Worm (Caenorhabditis elegans) whole organism, L3 larva: ENCODE data around the gene T02H6.11.

Experiments
- R02D3.7 ChIP-seq: fragments of 150-350 bp; optimal IDR thresholded peaks from 2 replicates; lab custom pipeline; 2014; ENCODE audit warnings: missing biosample characterization, missing genetic modification characterization
- ama-1 ChIP-seq: fragments of 150-350 bp; optimal IDR thresholded peaks from 2 replicates; lab custom pipeline; 2018
- fkh-10 ChIP-seq: sonication (generic microtip); optimal IDR thresholded peaks from 2 replicates; lab custom pipeline; 2017; ENCODE audit warnings: missing biosample characterization, missing genetic modification reagents, missing genetic modification characterization
- mml-1 ChIP-seq: fragments of 150-350 bp; sonication (generic microtip); optimal IDR thresholded peaks from 3 replicates; lab custom pipeline; 2014; ENCODE audit warnings: missing biosample characterization, missing genetic modification characterization
- nhr-28 ChIP-seq: fragments of 150-350 bp; optimal IDR thresholded peaks from 2 replicates; lab custom pipeline; 2014; ENCODE audit warnings: missing biosample characterization, missing genetic modification characterization
- pha-4 ChIP-seq: fragments of 150-350 bp; optimal IDR thresholded peaks from 2 replicates; lab custom pipeline; 2014; ENCODE audit warnings: missing biosample characterization, missing genetic modification reagents, missing genetic modification characterization
- ztf-4 ChIP-seq: fragments of 150-350 bp; optimal IDR thresholded peaks from 2 replicates; lab custom pipeline; 2014; ENCODE audit warnings: missing biosample characterization, missing genetic modification characterization

Gene T02H6.11

DNA sequence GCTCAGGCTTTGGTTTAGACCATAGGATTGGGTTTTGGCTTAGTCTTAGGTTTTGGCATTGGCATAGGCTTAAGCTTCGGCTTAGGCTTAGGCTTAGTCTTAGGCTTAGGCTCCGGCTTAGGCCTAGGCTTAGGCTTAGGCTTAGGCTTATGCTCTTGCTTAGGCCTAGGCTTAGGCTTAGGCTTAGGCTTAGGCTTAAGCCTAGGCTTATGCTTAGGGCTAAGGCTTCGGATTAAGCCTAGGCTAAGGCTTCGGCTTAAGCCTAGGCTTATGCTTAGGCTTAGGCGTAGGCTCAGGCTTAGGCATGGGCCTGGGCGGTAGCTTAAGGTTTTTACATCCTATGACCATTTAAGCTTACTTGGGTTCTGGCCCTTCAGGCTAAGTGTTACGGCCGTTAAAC is 49.6 kb downstream of the T02H6.11 start:
- TF ChIP-seq R02D3.7 (tag; lab: Kevin White, UChicago) (no peak), ama-1 (lab: Kevin White, UChicago) (no peak), fkh-10 (GFP tag; lab: Kevin White, UChicago) (no peak), nhr-28 (no peak), mml-1 (tag; lab: Kevin White, UChicago) (no peak), ztf-4 (no peak), pha-4 (tag; lab: Kevin White, UChicago) (no peak)
